Fruit fly (Drosophila melanogaster): ENCODE measurements around the gene jdp.

The jdp gene

dm6 chr3R:30526799-30527465 lies at the start of gene jdp:
Gene jdp (minus strand): TSS chr3R:30527037.
- no peak for TF ChIP-seq h (optimal IDR thresholded peaks at IDR 0.05)
- TF ChIP-seq Sin3A (optimal IDR thresholded peaks at IDR 0.05): no peak
- no peak for TF ChIP-seq ttk (optimal IDR thresholded peaks at IDR 0.05)
- no peak for TF ChIP-seq insv (optimal IDR thresholded peaks at IDR 0.05)
- TF ChIP-seq psq (optimal IDR thresholded peaks at IDR 0.05): no peak
- no peak for TF ChIP-seq Myc (optimal IDR thresholded peaks at IDR 0.05)

DNA sequence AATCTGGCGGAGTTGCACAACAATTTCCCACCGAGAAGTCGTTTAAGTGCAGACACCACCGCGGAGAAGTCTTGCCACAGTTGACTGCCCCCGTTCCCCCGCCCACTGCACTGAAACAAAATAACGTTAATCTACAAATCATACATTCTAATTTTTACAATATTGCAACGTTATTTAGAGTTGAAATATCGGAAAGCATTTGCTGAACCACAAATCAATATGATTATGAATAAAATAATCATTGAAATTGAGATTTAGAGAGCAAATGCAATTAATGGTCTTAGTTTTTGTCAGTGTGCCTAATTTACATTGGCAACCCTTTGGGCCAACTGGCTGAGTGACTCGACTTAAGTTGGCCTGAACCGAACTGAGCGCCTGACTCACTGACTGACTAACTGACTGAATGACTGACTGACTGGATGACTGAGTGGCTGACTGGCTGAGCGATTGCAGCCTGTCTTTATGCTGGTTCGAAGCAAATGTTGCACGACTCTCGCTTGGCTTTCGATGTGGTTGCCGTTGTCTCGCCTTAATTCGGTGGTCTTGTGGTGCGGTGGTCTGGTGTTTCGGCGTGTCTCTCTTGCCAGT lies 43.8 kb upstream of the jdp start:
- TF ChIP-seq h (optimal IDR thresholded peaks at IDR 0.05): no peak
- no peak for TF ChIP-seq insv (optimal IDR thresholded peaks at IDR 0.05)
- no peak for TF ChIP-seq Myc (optimal IDR thresholded peaks at IDR 0.05)
- TF ChIP-seq Sin3A (optimal IDR thresholded peaks at IDR 0.05): no peak
- no peak for TF ChIP-seq psq (optimal IDR thresholded peaks at IDR 0.05)
- no peak for TF ChIP-seq ttk (optimal IDR thresholded peaks at IDR 0.05)

dm6 chr3R:30567215-30567614 lies 40.4 kb upstream of the jdp start:
- TF ChIP-seq insv (optimal IDR thresholded peaks at IDR 0.05) (no peak), h (optimal IDR thresholded peaks at IDR 0.05) (no peak), Myc (optimal IDR thresholded peaks at IDR 0.05) (no peak), Sin3A (optimal IDR thresholded peaks at IDR 0.05) (no peak)

- no peak for TF ChIP-seq Myc (optimal IDR thresholded peaks at IDR 0.05)
- no peak for TF ChIP-seq insv (optimal IDR thresholded peaks at IDR 0.05)
- TF ChIP-seq ttk (optimal IDR thresholded peaks at IDR 0.05): no peak
- TF ChIP-seq Sin3A (optimal IDR thresholded peaks at IDR 0.05): no peak
- TF ChIP-seq psq (optimal IDR thresholded peaks at IDR 0.05): no peak
- no peak for TF ChIP-seq h (optimal IDR thresholded peaks at IDR 0.05)
Observed at dm6 chr3R:30566181-30566902, 39.5 kb upstream of the jdp start.

dm6 chr3R:30564479-30564878 lies 37.6 kb upstream of the jdp start:
- no peak for TF ChIP-seq Myc (optimal IDR thresholded peaks at IDR 0.05)
- no peak for TF ChIP-seq Sin3A (optimal IDR thresholded peaks at IDR 0.05)
- TF ChIP-seq h (optimal IDR thresholded peaks at IDR 0.05): no peak
- TF ChIP-seq ttk (optimal IDR thresholded peaks at IDR 0.05): no peak
- TF ChIP-seq insv (optimal IDR thresholded peaks at IDR 0.05): no peak
- no peak for TF ChIP-seq psq (optimal IDR thresholded peaks at IDR 0.05)

DNA sequence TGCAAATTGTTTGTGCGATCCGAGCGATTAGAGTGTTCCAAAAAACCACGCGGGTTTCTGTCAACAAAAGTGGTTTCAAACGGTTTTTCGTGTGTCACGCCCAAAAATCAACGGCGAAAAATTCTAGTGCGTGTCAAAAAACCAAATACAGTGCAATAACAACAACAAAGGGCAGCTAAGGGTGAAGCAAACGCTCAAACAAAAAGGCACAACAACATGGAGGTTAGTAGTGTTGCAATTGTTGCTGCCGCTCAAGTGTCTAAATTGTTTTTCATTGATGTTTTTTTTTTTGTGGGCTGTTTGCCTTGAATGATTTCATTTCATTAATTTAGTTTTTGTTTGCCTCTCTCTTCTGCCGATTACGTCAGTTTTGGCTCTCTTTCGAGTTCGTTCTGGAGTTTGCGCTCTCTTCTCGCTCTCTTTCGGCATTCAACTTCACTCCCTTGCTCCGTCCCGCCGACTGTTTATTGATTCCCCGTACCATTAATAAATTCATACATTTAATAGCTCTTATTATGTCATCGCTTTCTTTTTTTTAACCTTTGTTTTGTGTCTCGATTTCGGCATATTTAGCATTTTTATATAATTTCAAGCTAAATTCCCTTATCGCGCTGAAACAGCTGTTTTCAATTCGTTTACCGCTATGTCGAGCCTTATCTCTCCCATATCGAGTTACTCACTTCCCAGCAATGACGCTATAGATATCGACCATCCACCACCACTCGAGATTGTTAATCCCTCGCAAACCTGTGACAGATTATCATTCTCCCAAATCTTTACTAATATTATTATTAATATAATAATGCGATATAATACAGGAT lies 36.6 kb upstream of the jdp start:
- TF ChIP-seq ttk (optimal IDR thresholded peaks at IDR 0.05): no peak
- TF ChIP-seq insv (optimal IDR thresholded peaks at IDR 0.05): no peak
- no peak for TF ChIP-seq Sin3A (optimal IDR thresholded peaks at IDR 0.05)
- no peak for TF ChIP-seq Myc (optimal IDR thresholded peaks at IDR 0.05)
- no peak for TF ChIP-seq psq (optimal IDR thresholded peaks at IDR 0.05)
- TF ChIP-seq h (optimal IDR thresholded peaks at IDR 0.05): no peak

DNA sequence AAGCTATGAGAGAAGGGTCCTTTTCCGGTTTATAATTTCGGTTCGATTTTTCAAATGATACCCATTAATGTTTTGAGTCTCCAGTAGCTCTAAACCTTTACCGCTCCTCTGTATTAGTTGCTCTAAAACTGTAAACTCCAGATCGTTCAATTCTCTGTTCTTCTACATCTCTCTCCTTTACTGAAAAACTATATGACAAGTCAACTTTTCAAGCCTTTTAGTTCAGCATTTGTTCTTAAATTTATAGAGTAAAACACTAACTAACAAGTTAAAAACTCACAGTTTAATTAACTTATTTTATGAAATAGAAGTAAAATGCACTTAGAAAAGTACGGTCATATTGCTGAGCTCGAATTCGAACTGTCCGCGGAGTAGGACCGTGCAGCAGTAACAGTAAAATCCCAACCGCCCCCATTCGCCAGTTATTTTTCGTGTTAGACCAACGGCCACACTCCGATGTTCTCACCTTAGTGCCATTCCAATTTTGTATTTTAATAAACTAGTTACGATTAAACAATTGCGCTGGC lies 36.0 kb upstream of the jdp start:
- TF ChIP-seq psq (optimal IDR thresholded peaks at IDR 0.05): no peak
- TF ChIP-seq ttk (optimal IDR thresholded peaks at IDR 0.05): no peak
- TF ChIP-seq Sin3A (optimal IDR thresholded peaks at IDR 0.05): no peak
- no peak for TF ChIP-seq Myc (optimal IDR thresholded peaks at IDR 0.05)
- no peak for TF ChIP-seq insv (optimal IDR thresholded peaks at IDR 0.05)
- no peak for TF ChIP-seq h (optimal IDR thresholded peaks at IDR 0.05)

DNA sequence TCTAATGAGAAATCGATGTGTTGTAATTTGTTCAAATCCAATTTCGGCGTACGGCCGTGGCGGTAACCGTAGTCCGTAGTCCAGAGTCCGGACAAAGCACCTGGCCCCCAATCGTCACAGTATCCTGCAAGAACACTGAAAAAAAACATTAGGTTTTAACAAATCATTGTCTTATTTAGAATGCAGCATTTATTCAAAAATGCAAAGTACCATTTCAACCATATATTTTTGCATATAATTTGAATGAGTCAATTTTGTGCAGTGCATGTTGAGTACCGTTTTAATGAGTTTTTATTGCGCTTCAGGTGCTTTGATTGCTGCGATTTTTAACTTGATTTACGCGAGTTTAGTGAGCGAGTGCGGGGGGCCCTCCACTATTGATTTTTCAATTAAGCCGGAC lies 34.4 kb upstream of the jdp start:
- TF ChIP-seq psq (optimal IDR thresholded peaks at IDR 0.05) (no peak), h (optimal IDR thresholded peaks at IDR 0.05) (no peak), insv (optimal IDR thresholded peaks at IDR 0.05) (no peak), Sin3A (optimal IDR thresholded peaks at IDR 0.05) (no peak), Myc (optimal IDR thresholded peaks at IDR 0.05) (no peak)

DNA sequence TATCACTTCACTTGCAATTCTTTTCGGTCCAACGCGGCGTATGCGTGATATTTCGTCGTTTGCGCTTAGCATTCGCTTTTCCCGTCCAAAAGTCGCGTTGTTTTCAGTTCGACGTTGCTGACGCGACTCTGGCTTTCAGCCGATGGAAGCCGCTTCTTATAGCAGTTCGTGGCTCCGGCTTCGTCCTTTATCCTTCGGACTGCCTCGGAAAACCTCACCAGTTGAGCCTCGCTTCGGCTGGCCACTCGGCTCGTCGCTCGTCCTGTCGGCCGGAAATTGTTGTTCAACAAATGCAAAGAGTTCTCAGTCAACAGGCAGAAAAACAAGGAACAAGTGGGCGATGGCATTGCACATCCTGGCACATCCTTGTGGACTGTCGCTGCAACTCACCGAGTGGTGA lies 33.2 kb upstream of the jdp start, which contains the start of gene CG34155:
Gene CG34155, minus strand, starts transcription at position 130 of the 400 bp plus-strand sequence.
- TF ChIP-seq ttk (optimal IDR thresholded peaks at IDR 0.05) (no peak), h (optimal IDR thresholded peaks at IDR 0.05) (no peak), Myc (optimal IDR thresholded peaks at IDR 0.05) (no peak), insv (optimal IDR thresholded peaks at IDR 0.05) (no peak), Sin3A (optimal IDR thresholded peaks at IDR 0.05) (no peak), psq (optimal IDR thresholded peaks at IDR 0.05) (no peak)

DNA sequence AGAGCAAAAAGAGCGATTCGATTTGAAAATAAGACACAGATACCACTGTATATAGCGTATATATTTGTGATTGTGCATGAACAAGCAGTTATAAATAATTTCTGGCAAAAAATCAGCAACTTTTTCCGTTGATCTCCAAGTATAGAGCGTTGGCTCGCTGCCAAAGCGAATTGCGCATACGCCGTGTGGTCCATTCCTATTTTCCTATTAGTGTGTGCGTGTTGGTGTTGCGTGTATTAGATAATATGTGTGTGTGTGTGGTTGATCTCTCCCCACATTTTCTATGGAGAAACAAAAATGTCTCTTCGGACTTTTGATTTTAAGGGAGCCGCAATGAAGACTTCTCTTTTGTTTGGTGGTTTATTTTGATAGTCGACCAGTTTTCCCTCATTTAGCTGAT lies 25.7 kb upstream of the jdp start:
- TF ChIP-seq ttk (optimal IDR thresholded peaks at IDR 0.05) (no peak), insv (optimal IDR thresholded peaks at IDR 0.05) (no peak), Sin3A (optimal IDR thresholded peaks at IDR 0.05) (no peak), Myc (optimal IDR thresholded peaks at IDR 0.05) (no peak), h (optimal IDR thresholded peaks at IDR 0.05) (no peak), psq (optimal IDR thresholded peaks at IDR 0.05) (no peak)

DNA sequence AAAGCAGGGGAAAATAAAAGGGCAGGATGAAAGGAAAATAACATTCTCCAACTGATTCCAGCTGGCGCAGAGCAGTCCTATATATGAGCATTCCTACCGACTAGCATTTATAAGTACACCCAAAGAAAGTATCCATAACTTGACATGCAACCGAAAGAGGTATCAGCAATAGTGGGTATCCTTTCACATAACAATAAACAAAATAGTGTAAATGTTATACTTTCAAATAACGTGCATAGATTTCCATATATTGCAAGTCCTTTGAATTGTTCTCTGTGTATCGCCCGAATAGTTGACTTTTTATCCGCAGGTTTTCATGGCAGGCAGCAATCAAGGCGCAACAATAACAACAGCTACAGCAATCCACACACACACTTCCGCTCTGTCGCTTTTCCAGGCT lies 23.2 kb upstream of the jdp start:
- TF ChIP-seq Sin3A (optimal IDR thresholded peaks at IDR 0.05) (no peak), h (optimal IDR thresholded peaks at IDR 0.05) (no peak), ttk (optimal IDR thresholded peaks at IDR 0.05) (no peak), Myc (optimal IDR thresholded peaks at IDR 0.05) (no peak), insv (optimal IDR thresholded peaks at IDR 0.05) (no peak), psq (optimal IDR thresholded peaks at IDR 0.05) (no peak)
